Worm (Caenorhabditis elegans) whole organism, L4/young adult: ENCODE measurements around the gene C01G10.18.

Experiments used
- W03F9.2 ChIP-seq: fragments of 150-350 bp; optimal IDR thresholded peaks from 2 replicates; lab custom pipeline; 2014; ENCODE audit warnings: missing biosample characterization, missing genetic modification characterization
- dao-5 ChIP-seq: sonication (generic microtip); optimal IDR thresholded peaks from 2 replicates; lab custom pipeline; 2016; ENCODE audit warnings: missing genotype, missing genetic modification characterization, moderate library complexity, missing compliant biosample characterization

ce11 chrV:15054733-15055132 lies 33.8 kb downstream of the C01G10.18 start:
- no peak for TF ChIP-seq dao-5 (tag; lab: Kevin White, UChicago)
- TF ChIP-seq W03F9.2, result no peak
